Fruit fly (Drosophila melanogaster) whole organism, embryonic: ENCODE results near the gene CG14851.

Experiments
- Asciz ChIP-seq: fragments of 200-800 bp; sonication (Bioruptor generic); optimal IDR thresholded peaks from 2 replicates; lab custom pipeline; 2017; ENCODE audit warnings: missing biosample characterization, mild to moderate bottlenecking, missing genetic modification characterization, missing genetic modification reagents
- Atf3 ChIP-seq: fragments of 200-800 bp; sonication (Bioruptor generic); optimal IDR thresholded peaks from 3 replicates; lab custom pipeline; 2016; ENCODE audit warnings: missing biosample characterization, missing genetic modification characterization
- BEAF-32 ChIP-seq: fragments of 200-800 bp; sonication (Bioruptor generic); optimal IDR thresholded peaks from 3 replicates; lab custom pipeline; 2017; ENCODE audit warnings: missing biosample characterization, missing genetic modification characterization, mild to moderate bottlenecking, moderate library complexity, missing genetic modification reagents
- Bgb ChIP-seq: fragments of 200-800 bp; sonication (Bioruptor generic); IDR thresholded peaks from 2 replicates; pipeline ENCODE4 v1.3.6; 2022; ENCODE audit warnings: missing biosample characterization, missing genetic modification characterization; ENCODE audit not compliant: partially characterized antibody
- CG10209 ChIP-seq: fragments of 200-800 bp; sonication (Bioruptor generic); optimal IDR thresholded peaks from 3 replicates; lab custom pipeline; 2017; ENCODE audit warnings: missing biosample characterization, mild to moderate bottlenecking, missing genetic modification characterization, missing genetic modification reagents
- CG14441 ChIP-seq: fragments of 200-800 bp; sonication (Bioruptor generic); IDR thresholded peaks from 2 replicates; pipeline ENCODE4 v1.3.6; 2022; ENCODE audit warnings: missing biosample characterization, missing genetic modification characterization
- CG14860 ChIP-seq: fragments of 200-800 bp; sonication (Bioruptor generic); IDR thresholded peaks from 3 replicates; pipeline ENCODE4 v1.3.6; 2022; ENCODE audit warnings: missing biosample characterization, missing genetic modification characterization; ENCODE audit not compliant: partially characterized antibody
- CG15601 ChIP-seq: fragments of 200-800 bp; sonication (Bioruptor generic); optimal IDR thresholded peaks from 3 replicates; lab custom pipeline; 2019; ENCODE audit warnings: missing biosample characterization, mild to moderate bottlenecking, missing genetic modification characterization, moderate library complexity
- CG17359 ChIP-seq: fragments of 200-800 bp; sonication (Bioruptor generic); optimal IDR thresholded peaks from 3 replicates; lab custom pipeline; 2018; ENCODE audit warnings: missing biosample characterization, mild to moderate bottlenecking, missing genetic modification characterization, moderate library complexity
- CG17912 ChIP-seq: fragments of 200-800 bp; sonication (Bioruptor generic); optimal IDR thresholded peaks from 2 replicates; lab custom pipeline; 2018; ENCODE audit warnings: missing biosample characterization, mild to moderate bottlenecking, missing genetic modification characterization
- CG2120 ChIP-seq: fragments of 200-800 bp; sonication (Bioruptor generic); optimal IDR thresholded peaks from 3 replicates; lab custom pipeline; 2016; ENCODE audit warnings: missing biosample characterization, missing genetic modification characterization
- CG2129 ChIP-seq: fragments of 200-800 bp; sonication (Bioruptor generic); IDR thresholded peaks from 2 replicates; pipeline ENCODE4 v1.3.6; 2022; ENCODE audit warnings: missing biosample characterization, missing genetic modification characterization; ENCODE audit not compliant: partially characterized antibody
- CG30020 ChIP-seq: fragments of 200-800 bp; optimal IDR thresholded peaks from 2 replicates; lab custom pipeline; 2019; ENCODE audit warnings: missing biosample characterization, mild to moderate bottlenecking, missing genetic modification characterization, moderate library complexity
- CG30403 ChIP-seq: fragments of 200-800 bp; sonication (Bioruptor generic); optimal IDR thresholded peaks from 3 replicates; lab custom pipeline; 2016; ENCODE audit warnings: missing biosample characterization, missing genetic modification characterization
- CG31388 ChIP-seq: fragments of 200-800 bp; sonication (Bioruptor generic); optimal IDR thresholded peaks from 2 replicates; lab custom pipeline; 2016; ENCODE audit warnings: missing biosample characterization, missing genetic modification characterization
- CG42726 ChIP-seq: fragments of 200-800 bp; sonication (Bioruptor generic); IDR thresholded peaks from 2 replicates; pipeline ENCODE4 v1.3.6; 2022; ENCODE audit warnings: missing biosample characterization, missing genetic modification characterization; ENCODE audit not compliant: partially characterized antibody
- CG6813 ChIP-seq: fragments of 200-800 bp; sonication (Bioruptor generic); optimal IDR thresholded peaks from 2 replicates; lab custom pipeline; 2017; ENCODE audit warnings: missing biosample characterization, missing genetic modification characterization, mild to moderate bottlenecking, moderate library complexity, missing genetic modification reagents
- CG7786 ChIP-seq: fragments of 200-800 bp; sonication (Bioruptor generic); optimal IDR thresholded peaks from 2 replicates; lab custom pipeline; 2016; ENCODE audit warnings: missing biosample characterization, missing genetic modification characterization
- CG7839 ChIP-seq: fragments of 200-800 bp; sonication (Bioruptor generic); optimal IDR thresholded peaks from 3 replicates; lab custom pipeline; 2018; ENCODE audit warnings: missing biosample characterization, mild to moderate bottlenecking, missing genetic modification characterization, moderate library complexity
- CG8290 ChIP-seq, 3 experiments: fragments of 200-800 bp; sonication (Bioruptor generic); optimal IDR thresholded peaks; 2 replicates each; lab custom pipeline; 2016 to 2019; ENCODE audit warnings: missing biosample characterization in 3 of 3, missing genetic modification characterization in 3 of 3, mild to moderate bottlenecking in 2 of 3, moderate library complexity in 1 of 3
- CG8924 ChIP-seq: fragments of 200-800 bp; optimal IDR thresholded peaks from 3 replicates; lab custom pipeline; 2019; ENCODE audit warnings: missing biosample characterization, mild to moderate bottlenecking, missing genetic modification characterization, moderate library complexity
- CG9437 ChIP-seq: fragments of 200-800 bp; sonication (Bioruptor generic); optimal IDR thresholded peaks from 2 replicates; lab custom pipeline; 2018; ENCODE audit warnings: missing biosample characterization, mild to moderate bottlenecking, missing genetic modification characterization
- CkIIα-i1 ChIP-seq: fragments of 200-800 bp; sonication (Bioruptor generic); IDR thresholded peaks from 2 replicates; pipeline ENCODE4 v1.3.6; 2022; ENCODE audit warnings: missing biosample characterization, missing genetic modification characterization
- Dbx ChIP-seq: fragments of 200-800 bp; sonication (Bioruptor generic); IDR thresholded peaks from 3 replicates; pipeline ENCODE4 v1.3.6; 2022; ENCODE audit warnings: missing biosample characterization, missing genetic modification characterization
- ERR ChIP-seq: fragments of 200-800 bp; sonication (Bioruptor generic); optimal IDR thresholded peaks from 2 replicates; lab custom pipeline; 2016; ENCODE audit warnings: missing biosample characterization, missing genetic modification characterization
- HLH3B ChIP-seq: fragments of 200-800 bp; sonication (Bioruptor generic); IDR thresholded peaks from 2 replicates; pipeline ENCODE4 v1.3.6; 2022; ENCODE audit warnings: missing biosample characterization, missing genetic modification characterization
- Hmr ChIP-seq: fragments of 200-800 bp; sonication (Bioruptor generic); optimal IDR thresholded peaks from 3 replicates; lab custom pipeline; 2017; ENCODE audit warnings: mild to moderate bottlenecking, missing biosample characterization, missing genetic modification reagents, missing genetic modification characterization
- Mrtf ChIP-seq: fragments of 200-800 bp; sonication (Bioruptor generic); IDR thresholded peaks from 3 replicates; pipeline ENCODE4 v1.3.6; 2022; ENCODE audit warnings: missing biosample characterization, missing genetic modification characterization
- NfI ChIP-seq: fragments of 200-800 bp; sonication (Bioruptor generic); optimal IDR thresholded peaks from 3 replicates; lab custom pipeline; 2018; ENCODE audit warnings: missing biosample characterization, mild to moderate bottlenecking, missing genetic modification characterization, moderate library complexity
- ac ChIP-seq: fragments of 200-800 bp; sonication (Bioruptor generic); optimal IDR thresholded peaks from 3 replicates; lab custom pipeline; 2017; ENCODE audit warnings: missing biosample characterization, mild to moderate bottlenecking, missing genetic modification characterization
- bsh ChIP-seq, 2 experiments: fragments of 200-800 bp; sonication (Bioruptor generic); optimal IDR thresholded peaks; 2 replicates each; lab custom pipeline; 2017 to 2018; ENCODE audit warnings: mild to moderate bottlenecking in 2 of 2, missing biosample characterization in 2 of 2, missing genetic modification characterization in 2 of 2, moderate library complexity in 1 of 2
- caup ChIP-seq: fragments of 200-800 bp; sonication (Bioruptor generic); optimal IDR thresholded peaks from 3 replicates; lab custom pipeline; 2017; ENCODE audit warnings: missing biosample characterization, mild to moderate bottlenecking, missing genetic modification characterization, moderate library complexity; ENCODE audit not compliant: severe bottlenecking
- crol ChIP-seq: fragments of 200-800 bp; sonication (Bioruptor generic); IDR thresholded peaks from 2 replicates; pipeline ENCODE4 v1.3.6; 2022; ENCODE audit warnings: missing biosample characterization, missing genetic modification characterization
- dpn ChIP-seq, 2 experiments: fragments of 200-800 bp; sonication (Bioruptor generic); optimal IDR thresholded peaks; 3 replicates each; lab custom pipeline; 2016; ENCODE audit warnings: missing biosample characterization in 2 of 2, missing genetic modification characterization in 2 of 2
- fu2 ChIP-seq: fragments of 200-800 bp; sonication (Bioruptor generic); optimal IDR thresholded peaks from 2 replicates; lab custom pipeline; 2016; ENCODE audit warnings: missing biosample characterization, missing genetic modification characterization
- gem ChIP-seq: fragments of 200-800 bp; sonication (Bioruptor generic); optimal IDR thresholded peaks from 2 replicates; lab custom pipeline; 2019; ENCODE audit warnings: missing biosample characterization, mild to moderate bottlenecking, missing genetic modification characterization, moderate library complexity
- inv ChIP-seq: fragments of 200-800 bp; sonication (Bioruptor generic); IDR thresholded peaks from 2 replicates; pipeline ENCODE4 v1.3.6; 2022; ENCODE audit warnings: missing biosample characterization, missing genetic modification characterization; ENCODE audit not compliant: partially characterized antibody
- onecut ChIP-seq: fragments of 200-800 bp; sonication (Bioruptor generic); IDR thresholded peaks from 2 replicates; pipeline ENCODE4 v1.3.6; 2022; ENCODE audit warnings: missing biosample characterization, missing genetic modification characterization
- pnt ChIP-seq: fragments of 200-800 bp; sonication (Bioruptor generic); optimal IDR thresholded peaks from 3 replicates; lab custom pipeline; 2016; ENCODE audit warnings: missing biosample characterization, missing genetic modification characterization
- ro ChIP-seq: fragments of 200-800 bp; sonication (Bioruptor generic); IDR thresholded peaks from 2 replicates; pipeline ENCODE4 v1.3.6; 2022; ENCODE audit warnings: missing biosample characterization, missing genetic modification characterization
- sc ChIP-seq, 3 experiments: fragments of >200 bp in 2 of 3; fragments of 200-800 bp in 1 of 3; sonication (Bioruptor generic) in 1 of 3; optimal IDR thresholded peaks; 2 replicates in 2 of 3; 3 replicates in 1 of 3; lab custom pipeline; 2017; ENCODE audit warnings: mild to moderate bottlenecking in 1 of 3, missing biosample characterization in 1 of 3, missing genetic modification characterization in 1 of 3, missing genetic modification reagents in 1 of 3
- so ChIP-seq: fragments of 200-800 bp; sonication (Bioruptor generic); IDR thresholded peaks from 3 replicates; pipeline ENCODE4 v1.3.6; 2022; ENCODE audit warnings: missing biosample characterization, missing genetic modification characterization
- sr ChIP-seq: fragments of 200-800 bp; sonication (Bioruptor generic); IDR thresholded peaks from 3 replicates; pipeline ENCODE4 v1.3.6; 2022; ENCODE audit warnings: missing biosample characterization, missing genetic modification characterization
- tin ChIP-seq: fragments of 200-800 bp; sonication (Bioruptor generic); optimal IDR thresholded peaks from 3 replicates; lab custom pipeline; 2016; ENCODE audit warnings: missing biosample characterization, missing genetic modification characterization
- trh ChIP-seq: fragments of 200-800 bp; sonication (Bioruptor generic); optimal IDR thresholded peaks from 2 replicates; lab custom pipeline; 2016; ENCODE audit warnings: missing biosample characterization, missing genetic modification characterization
- unpg ChIP-seq: fragments of 200-800 bp; sonication (Bioruptor generic); optimal IDR thresholded peaks from 3 replicates; lab custom pipeline; 2018; ENCODE audit warnings: missing biosample characterization, mild to moderate bottlenecking, missing genetic modification characterization, moderate library complexity
- vvl ChIP-seq: fragments of 200-800 bp; sonication (Bioruptor generic); IDR thresholded peaks from 2 replicates; pipeline ENCODE4 v1.3.6; 2022; ENCODE audit warnings: missing biosample characterization, missing genetic modification characterization
- zen2 ChIP-seq: fragments of 200-800 bp; sonication (Bioruptor generic); IDR thresholded peaks from 3 replicates; pipeline ENCODE4 v1.3.6; 2022; ENCODE audit warnings: missing biosample characterization, missing genetic modification characterization; ENCODE audit not compliant: partially characterized antibody

CG14851 gene

dm6 chr3R:14568501-14569137 lies 6.5 kb downstream of the CG14851 start, which contains the start of gene CG8066 (continued):
- TF ChIP-seq Asciz (GFP tag; lab: Kevin White, UChicago) (peak; percentile 15), onecut (GFP tag; lab: Robert Waterston, UW) (no peak), CG14860 (GFP tag; lab: Robert Waterston, UW) (no peak), CG17359 (peak; percentile 15), BEAF-32 (peak; percentile 54), CG30403 (GFP tag; lab: Kevin White, UChicago) (peak; percentile 16), HLH3B (GFP tag; lab: Robert Waterston, UW) (no peak), ro (no peak), vvl (peak; percentile 40; the same call in 1 of the 2 replicates), inv (no peak), CG7839 (tag; lab: Kevin White, UChicago) (peak; percentile 22), CG30020 (tag; lab: Kevin White, UChicago) (no peak), CG2129 (no peak), CG6813 (GFP tag; lab: Kevin White, UChicago) (no peak), CG10209 (GFP tag; lab: Kevin White, UChicago) (no peak), gem (peak; percentile 49), Hmr (GFP tag; lab: Kevin White, UChicago) (peak; percentile 49), bsh (GFP tag; optimal IDR thresholded peaks at IDR 0.05; lab: Kevin White, UChicago) (peak in 1 of 2 experiments; percentile 25), CG15601 (tag; lab: Kevin White, UChicago) (no peak), trh (GFP tag; lab: Kevin White, UChicago) (no peak), Mrtf (no peak), ac (no peak), unpg (GFP tag; lab: Kevin White, UChicago) (peak; percentile 27), Dbx (GFP tag; lab: Robert Waterston, UW) (peak; percentile 23; the same call in 1 of the 3 replicates), CG42726 (GFP tag; lab: Robert Waterston, UW) (no peak), dpn (GFP tag; optimal IDR thresholded peaks at IDR 0.05; lab: Kevin White, UChicago) (peak in 1 of 2 experiments; percentile 9), tin (no peak), caup (peak; percentile 46), fu2 (no peak), crol (GFP tag; lab: Robert Waterston, UW) (peak; percentile 58), CG7786 (GFP tag; lab: Kevin White, UChicago) (no peak), so (GFP tag; lab: Robert Waterston, UW) (no peak), pnt (GFP tag; lab: Kevin White, UChicago) (no peak), Bgb (GFP tag; lab: Robert Waterston, UW) (peak; percentile 15; the same call in 1 of the 2 replicates), CG2120 (GFP tag; lab: Kevin White, UChicago) (peak; percentile 46), Atf3 (GFP tag; lab: Kevin White, UChicago) (no peak), CG31388 (GFP tag; lab: Kevin White, UChicago) (no peak), ERR (GFP tag; lab: Kevin White, UChicago) (no peak), CkIIα-i1 (GFP tag; lab: Robert Waterston, UW) (no peak), sc (optimal IDR thresholded peaks at IDR 0.05; lab: Kevin White, UChicago) (no peak), sc (GFP tag; optimal IDR thresholded peaks at IDR 0.05; lab: Kevin White, UChicago) (no peak), CG8924 (tag; lab: Kevin White, UChicago) (no peak), CG14441 (GFP tag; lab: Robert Waterston, UW) (no peak), CG9437 (GFP tag; lab: Kevin White, UChicago) (no peak), sr (GFP tag; lab: Robert Waterston, UW) (no peak), zen2 (GFP tag; lab: Robert Waterston, UW) (no peak), NfI (GFP tag; lab: Kevin White, UChicago) (peak; percentile 4), CG8290 (GFP tag; optimal IDR thresholded peaks at IDR 0.05; lab: Kevin White, UChicago) (no peak), CG8290 (tag; optimal IDR thresholded peaks at IDR 0.05; lab: Kevin White, UChicago) (peak in 1 of 2 experiments; percentile 0), CG17912 (GFP tag; lab: Kevin White, UChicago) (no peak)
